Worm (Caenorhabditis elegans): ENCODE measurements around the gene fbxa-78.

DNA sequence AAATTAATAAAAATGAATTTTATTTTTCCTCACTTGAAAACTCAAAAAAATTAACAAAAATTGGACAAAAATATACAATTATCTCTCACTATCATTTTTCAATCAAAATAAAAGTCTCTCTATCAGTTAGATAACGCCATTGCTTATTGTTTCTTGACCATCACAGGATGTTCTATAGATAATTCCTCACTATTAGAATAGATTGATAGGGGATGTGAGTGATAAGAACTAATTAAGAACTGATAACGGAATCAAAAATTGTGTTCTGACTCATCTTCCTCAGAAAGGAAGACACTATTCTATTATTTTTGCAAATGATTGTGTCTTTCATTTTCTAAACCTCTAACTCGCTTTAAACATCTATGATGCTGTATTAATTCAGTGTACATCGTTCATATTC lies 30.9 kb upstream of the fbxa-78 start:
- no peak for TF ChIP-seq him-1 (tag; optimal IDR thresholded peaks at IDR 0.05)
- no peak for TF ChIP-seq W03F9.2 (tag; optimal IDR thresholded peaks at IDR 0.05)

All from whole organism, L4/young adult.